Fruit fly (Drosophila melanogaster) whole organism, embryonic: ENCODE results near the gene Upf1.
A peak's percentile ranks its signal among the peaks of the same experiment; 100 is the strongest.

Source experiments
- CG10654 ChIP-seq: fragments of 200-800 bp; sonication (Bioruptor generic); optimal IDR thresholded peaks from 2 replicates; lab custom pipeline; 2016; ENCODE audit warnings: missing biosample characterization, missing genetic modification characterization
- CG11398 ChIP-seq: fragments of 200-800 bp; sonication (Bioruptor generic); optimal IDR thresholded peaks from 2 replicates; lab custom pipeline; 2016; ENCODE audit warnings: missing biosample characterization, missing genetic modification characterization
- CG13287 ChIP-seq: fragments of 200-800 bp; sonication (Bioruptor generic); IDR thresholded peaks from 2 replicates; pipeline ENCODE4 v1.3.6; 2022; ENCODE audit warnings: missing biosample characterization, missing genetic modification characterization; ENCODE audit not compliant: partially characterized antibody
- CG13424 ChIP-seq: fragments of 200-800 bp; sonication (Bioruptor generic); optimal IDR thresholded peaks from 2 replicates; lab custom pipeline; 2019; ENCODE audit warnings: missing biosample characterization, mild to moderate bottlenecking, missing genetic modification characterization, moderate library complexity
- CG14050 ChIP-seq: fragments of 200-800 bp; sonication (Bioruptor generic); IDR thresholded peaks from 3 replicates; pipeline ENCODE4 v1.3.6; 2022; ENCODE audit warnings: missing biosample characterization, missing genetic modification characterization
- CG15696 ChIP-seq: fragments of 200-800 bp; sonication (Bioruptor generic); optimal IDR thresholded peaks from 2 replicates; lab custom pipeline; 2019; ENCODE audit warnings: missing biosample characterization, mild to moderate bottlenecking, missing genetic modification characterization, moderate library complexity
- CG16779 ChIP-seq: fragments of 200-800 bp; sonication (Bioruptor generic); IDR thresholded peaks from 2 replicates; pipeline ENCODE4 v1.3.6; 2022; ENCODE audit warnings: missing biosample characterization, missing genetic modification characterization
- CG1792 ChIP-seq: fragments of 200-800 bp; sonication (Bioruptor generic); optimal IDR thresholded peaks from 2 replicates; lab custom pipeline; 2016; ENCODE audit warnings: missing biosample characterization, missing genetic modification characterization
- CG18011 ChIP-seq: fragments of 200-800 bp; sonication (Bioruptor generic); optimal IDR thresholded peaks from 2 replicates; lab custom pipeline; 2017; ENCODE audit warnings: missing biosample characterization, missing genetic modification characterization, mild to moderate bottlenecking, moderate library complexity, missing genotype
- CG2678 ChIP-seq: fragments of 200-800 bp; sonication (Bioruptor generic); optimal IDR thresholded peaks from 3 replicates; lab custom pipeline; 2019; ENCODE audit warnings: missing biosample characterization, mild to moderate bottlenecking, missing genetic modification characterization, moderate library complexity
- CG2875 ChIP-seq: fragments of 200-800 bp; sonication (Bioruptor generic); optimal IDR thresholded peaks from 2 replicates; lab custom pipeline; 2017; ENCODE audit warnings: missing biosample characterization, mild to moderate bottlenecking, missing genetic modification characterization, missing genetic modification reagents
- CG3726 ChIP-seq: fragments of 200-800 bp; sonication (Bioruptor generic); IDR thresholded peaks from 3 replicates; pipeline ENCODE4, ENCODE4 v1.3.6; 2022; ENCODE audit warnings: missing biosample characterization, missing genetic modification characterization
- CG3847 ChIP-seq: fragments of 200-800 bp; sonication (Bioruptor generic); IDR thresholded peaks from 2 replicates; pipeline ENCODE4 v1.3.6; 2022; ENCODE audit warnings: missing biosample characterization, missing genetic modification characterization
- CG7786 ChIP-seq: fragments of 200-800 bp; sonication (Bioruptor generic); optimal IDR thresholded peaks from 2 replicates; lab custom pipeline; 2016; ENCODE audit warnings: missing biosample characterization, missing genetic modification characterization
- CG7928 ChIP-seq: fragments of 200-800 bp; sonication (Bioruptor generic); optimal IDR thresholded peaks from 2 replicates; lab custom pipeline; 2017; ENCODE audit warnings: missing biosample characterization, mild to moderate bottlenecking, missing genetic modification characterization
- CG7987 ChIP-seq: fragments of 200-800 bp; sonication (Bioruptor generic); optimal IDR thresholded peaks from 2 replicates; lab custom pipeline; 2018; ENCODE audit warnings: missing biosample characterization, mild to moderate bottlenecking, missing genetic modification characterization, moderate library complexity
- CG9609 ChIP-seq: fragments of 200-800 bp; sonication (Bioruptor generic); optimal IDR thresholded peaks from 3 replicates; lab custom pipeline; 2016; ENCODE audit warnings: missing biosample characterization, missing genetic modification characterization
- CG9876 ChIP-seq: fragments of 200-800 bp; sonication (Bioruptor generic); optimal IDR thresholded peaks from 2 replicates; lab custom pipeline; 2016; ENCODE audit warnings: missing biosample characterization, missing genetic modification characterization
- Dad ChIP-seq: fragments of 200-800 bp; sonication (Bioruptor generic); optimal IDR thresholded peaks from 3 replicates; lab custom pipeline; 2016; ENCODE audit warnings: missing biosample characterization, missing genetic modification characterization
- Dbx ChIP-seq: fragments of 200-800 bp; sonication (Bioruptor generic); IDR thresholded peaks from 3 replicates; pipeline ENCODE4 v1.3.6; 2022; ENCODE audit warnings: missing biosample characterization, missing genetic modification characterization
- Dp ChIP-seq: fragments of 200-800 bp; sonication (Bioruptor generic); optimal IDR thresholded peaks from 2 replicates; lab custom pipeline; 2018; ENCODE audit warnings: missing biosample characterization, mild to moderate bottlenecking, missing genetic modification characterization, moderate library complexity
- Drgx ChIP-seq: fragments of 200-800 bp; sonication (Bioruptor generic); IDR thresholded peaks from 2 replicates; pipeline ENCODE4 v1.3.6; 2022; ENCODE audit warnings: missing biosample characterization, missing genetic modification characterization
- HLH4C ChIP-seq: fragments of 200-800 bp; sonication (Bioruptor generic); IDR thresholded peaks from 3 replicates; pipeline ENCODE4 v1.3.6; 2022; ENCODE audit warnings: missing biosample characterization, missing genetic modification characterization; ENCODE audit not compliant: partially characterized antibody
- Hand ChIP-seq: fragments of 200-800 bp; sonication (Bioruptor generic); optimal IDR thresholded peaks from 2 replicates; lab custom pipeline; 2017; ENCODE audit warnings: mild to moderate bottlenecking, missing biosample characterization, missing genetic modification reagents, missing genetic modification characterization
- Lpt ChIP-seq: fragments of >200 bp; optimal IDR thresholded peaks from 2 replicates; lab custom pipeline; 2018; ENCODE audit warnings: missing biosample characterization, missing genetic modification characterization
- NC2β ChIP-seq: fragments of 200-800 bp; sonication (Bioruptor generic); optimal IDR thresholded peaks from 2 replicates; lab custom pipeline; 2016; ENCODE audit warnings: missing biosample characterization, missing genetic modification characterization
- Taf1 ChIP-seq: fragments of 200-800 bp; sonication (Bioruptor generic); IDR thresholded peaks from 2 replicates; pipeline ENCODE4 v1.3.6; 2022; ENCODE audit warnings: missing biosample characterization, missing genetic modification characterization
- Usf ChIP-seq: fragments of 200-800 bp; sonication (Bioruptor generic); optimal IDR thresholded peaks from 2 replicates; lab custom pipeline; 2017; ENCODE audit warnings: missing genotype, missing biosample characterization, missing genetic modification characterization
- Xrp1 ChIP-seq: fragments of 200-800 bp; sonication (Bioruptor generic); IDR thresholded peaks from 2 replicates; pipeline ENCODE4 v1.3.6; 2022; ENCODE audit warnings: missing biosample characterization, missing genetic modification characterization
- bowl ChIP-seq: fragments of 200-800 bp; sonication (Bioruptor generic); IDR thresholded peaks from 2 replicates; pipeline ENCODE4 v1.3.6; 2022; ENCODE audit warnings: missing biosample characterization, missing genetic modification characterization
- corto ChIP-seq: fragments of 200-800 bp; sonication (Bioruptor generic); optimal IDR thresholded peaks from 2 replicates; lab custom pipeline; 2016; ENCODE audit warnings: missing biosample characterization, mild to moderate bottlenecking, missing genetic modification characterization, moderate library complexity
- gem ChIP-seq: fragments of 200-800 bp; sonication (Bioruptor generic); optimal IDR thresholded peaks from 2 replicates; lab custom pipeline; 2019; ENCODE audit warnings: missing biosample characterization, mild to moderate bottlenecking, missing genetic modification characterization, moderate library complexity
- gfzf ChIP-seq: fragments of 200-800 bp; sonication (Bioruptor generic); optimal IDR thresholded peaks from 2 replicates; lab custom pipeline; 2016; ENCODE audit warnings: missing biosample characterization, mild to moderate bottlenecking, missing genetic modification characterization, moderate library complexity
- grau ChIP-seq: fragments of 200-800 bp; optimal IDR thresholded peaks from 3 replicates; lab custom pipeline; 2019; ENCODE audit warnings: missing biosample characterization, mild to moderate bottlenecking, missing genetic modification characterization, moderate library complexity
- gsb-n ChIP-seq: fragments of 200-800 bp; sonication (Bioruptor generic); optimal IDR thresholded peaks from 3 replicates; lab custom pipeline; 2018; ENCODE audit warnings: missing biosample characterization, mild to moderate bottlenecking, missing genetic modification characterization
- gt ChIP-seq: fragments of 200-800 bp; sonication (Bioruptor generic); IDR thresholded peaks from 2 replicates; pipeline ENCODE4 v1.3.6; 2022; ENCODE audit warnings: missing biosample characterization, missing genetic modification characterization
- ham ChIP-seq: fragments of 200-800 bp; sonication (Bioruptor generic); IDR thresholded peaks from 2 replicates; pipeline ENCODE4 v1.3.6; 2022; ENCODE audit warnings: missing biosample characterization, missing genetic modification characterization
- her ChIP-seq: fragments of 200-800 bp; sonication (Bioruptor generic); optimal IDR thresholded peaks from 2 replicates; lab custom pipeline; 2016; ENCODE audit warnings: missing biosample characterization, missing genetic modification characterization
- ind ChIP-seq: fragments of 200-800 bp; sonication (Bioruptor generic); optimal IDR thresholded peaks from 3 replicates; lab custom pipeline; 2016; ENCODE audit warnings: missing biosample characterization, missing genetic modification characterization
- lab ChIP-seq: fragments of 200-800 bp; sonication (Bioruptor generic); optimal IDR thresholded peaks from 3 replicates; lab custom pipeline; 2017; ENCODE audit warnings: missing biosample characterization, missing genetic modification characterization, mild to moderate bottlenecking, moderate library complexity, missing genetic modification reagents
- lbe ChIP-seq: fragments of 200-800 bp; sonication (Bioruptor generic); optimal IDR thresholded peaks from 2 replicates; lab custom pipeline; 2016; ENCODE audit warnings: missing biosample characterization, mild to moderate bottlenecking, missing genetic modification characterization
- lmd ChIP-seq: fragments of 200-800 bp; sonication (Bioruptor generic); IDR thresholded peaks from 2 replicates; pipeline ENCODE4 v1.3.6; 2022; ENCODE audit warnings: missing biosample characterization, missing genetic modification characterization
- maf-S ChIP-seq: fragments of 200-800 bp; sonication (Bioruptor generic); optimal IDR thresholded peaks from 2 replicates; lab custom pipeline; 2016; ENCODE audit warnings: missing biosample characterization, missing genetic modification characterization
- mld ChIP-seq: fragments of 200-800 bp; sonication (Bioruptor generic); IDR thresholded peaks from 3 replicates; pipeline ENCODE4 v1.3.6; 2022; ENCODE audit warnings: missing biosample characterization, missing genetic modification characterization; ENCODE audit not compliant: partially characterized antibody
- pb ChIP-seq: fragments of 200-800 bp; sonication (Bioruptor generic); optimal IDR thresholded peaks from 3 replicates; lab custom pipeline; 2016; ENCODE audit warnings: missing biosample characterization, missing genetic modification characterization
- run ChIP-seq: fragments of 200-800 bp; sonication (Bioruptor generic); optimal IDR thresholded peaks from 3 replicates; lab custom pipeline; 2018; ENCODE audit warnings: missing biosample characterization, mild to moderate bottlenecking, missing genetic modification characterization
- salm ChIP-seq: fragments of 200-800 bp; sonication (Bioruptor generic); optimal IDR thresholded peaks from 2 replicates; lab custom pipeline; 2018; ENCODE audit warnings: missing biosample characterization, mild to moderate bottlenecking, missing genetic modification characterization
- schlank ChIP-seq: fragments of 200-800 bp; sonication (Bioruptor generic); optimal IDR thresholded peaks from 2 replicates; lab custom pipeline; 2018; ENCODE audit warnings: missing biosample characterization, mild to moderate bottlenecking, missing genetic modification characterization
- seq ChIP-seq: fragments of 200-800 bp; sonication (Bioruptor generic); IDR thresholded peaks from 2 replicates; pipeline ENCODE4 v1.3.6; 2022; ENCODE audit warnings: missing biosample characterization, missing genetic modification characterization
- twi ChIP-seq: fragments of 200-800 bp; optimal IDR thresholded peaks from 2 replicates; lab custom pipeline; 2019; ENCODE audit warnings: missing biosample characterization, mild to moderate bottlenecking, missing genetic modification characterization, moderate library complexity
- vfl ChIP-seq: fragments of 200-800 bp; sonication (Bioruptor generic); optimal IDR thresholded peaks from 2 replicates; lab custom pipeline; 2016; ENCODE audit warnings: missing biosample characterization, missing genetic modification characterization

Upf1 gene

dm6 chrX:11915154-11915593 is 10.0 kb upstream of the Upf1 start (continued):
- TF ChIP-seq gsb-n (tag; lab: Kevin White, UChicago) (peak; percentile 85), lbe (GFP tag; lab: Kevin White, UChicago) (peak; percentile 65), Usf (GFP tag; lab: Kevin White, UChicago) (peak; percentile 87), HLH4C (GFP tag; lab: Robert Waterston, UW) (no peak), CG7786 (GFP tag; lab: Kevin White, UChicago) (no peak), Drgx (GFP tag; lab: Robert Waterston, UW) (peak; percentile 85), CG13287 (GFP tag; lab: Robert Waterston, UW) (no peak), mld (GFP tag; lab: Robert Waterston, UW) (no peak), CG13424 (tag; lab: Kevin White, UChicago) (peak; percentile 95), Dbx (peak; percentile 82), bowl (peak; percentile 58; the same call in 1 of the 2 replicates), salm (peak; percentile 87), Lpt (GFP tag; lab: Kevin White, UChicago) (no peak), ind (GFP tag; lab: Kevin White, UChicago) (peak; percentile 77), CG9876 (GFP tag; lab: Kevin White, UChicago) (no peak), pb (GFP tag; lab: Kevin White, UChicago) (no peak), NC2β (no peak), CG3726 (GFP tag; lab: Robert Waterston, UW) (peak; percentile 81; the same call in 2 of the 3 replicates), schlank (tag; lab: Kevin White, UChicago) (peak; percentile 73), gt (GFP tag; lab: Robert Waterston, UW) (peak; percentile 74), CG11398 (no peak), maf-S (GFP tag; lab: Kevin White, UChicago) (no peak), Xrp1 (GFP tag; lab: Robert Waterston, UW) (peak; percentile 90), CG14050 (GFP tag; lab: Robert Waterston, UW) (peak; percentile 78), CG7987 (GFP tag; lab: Kevin White, UChicago) (peak; percentile 61), CG16779 (GFP tag; lab: Robert Waterston, UW) (0 out of 2 replicates have a peak, but pooled peaks have one; percentile 15), Dp (GFP tag; lab: Kevin White, UChicago) (no peak), grau (peak; percentile 94), corto (GFP tag; lab: Kevin White, UChicago) (no peak), lab (GFP tag; lab: Kevin White, UChicago) (peak; percentile 88), her (GFP tag; lab: Kevin White, UChicago) (no peak), gfzf (GFP tag; lab: Kevin White, UChicago) (no peak), ham (GFP tag; lab: Robert Waterston, UW) (no peak), CG15696 (tag; lab: Kevin White, UChicago) (peak; percentile 93), twi (tag; lab: Kevin White, UChicago) (peak; percentile 83), CG2678 (tag; lab: Kevin White, UChicago) (peak; percentile 95), CG10654 (GFP tag; lab: Kevin White, UChicago) (peak; percentile 71), CG2875 (GFP tag; lab: Kevin White, UChicago) (peak; percentile 82), run (tag; lab: Kevin White, UChicago) (peak; percentile 69), lmd (peak; percentile 90), Dad (GFP tag; lab: Kevin White, UChicago) (no peak), CG9609 (GFP tag; lab: Kevin White, UChicago) (no peak), vfl (peak; percentile 6), gem (tag; lab: Kevin White, UChicago) (peak; percentile 95), CG18011 (GFP tag; lab: Kevin White, UChicago) (peak; percentile 9), Taf1 (GFP tag; lab: Robert Waterston, UW) (peak; percentile 59; the same call in 1 of the 2 replicates), CG3847 (peak; percentile 77), Hand (GFP tag; lab: Kevin White, UChicago) (peak; percentile 76), CG1792 (no peak), seq (GFP tag; lab: Robert Waterston, UW) (peak; percentile 84), CG7928 (peak; percentile 57)
